Worm (Caenorhabditis elegans) whole organism, young adult: ENCODE data around the gene Y82E9BR.14.

Source experiments
- C17E4.6 ChIP-seq: fragments of 200-800 bp; sonication (Bioruptor generic); IDR thresholded peaks from 2 replicates; pipeline ENCODE4 v1.3.6; 2022; ENCODE audit warnings: missing genetic modification reagents, missing genetic modification characterization, missing compliant biosample characterization
- F10E7.11 ChIP-seq: sonication (generic microtip); optimal IDR thresholded peaks from 2 replicates; lab custom pipeline; 2017; ENCODE audit warnings: mild to moderate bottlenecking, missing genetic modification characterization, moderate library complexity, missing compliant biosample characterization
- F23B12.7 ChIP-seq: sonication (generic microtip); optimal IDR thresholded peaks from 2 replicates; lab custom pipeline; 2017; ENCODE audit warnings: missing genetic modification characterization, mild to moderate bottlenecking, missing compliant biosample characterization, antibody characterized with exemption, moderate library complexity; ENCODE audit not compliant: insufficient read depth
- F33H1.4 ChIP-seq: fragments of 200-800 bp; sonication (Bioruptor generic); IDR thresholded peaks from 2 replicates; pipeline ENCODE4 v1.3.6; 2022; ENCODE audit warnings: missing genetic modification reagents, missing genetic modification characterization, missing compliant biosample characterization
- F49E8.2 ChIP-seq: sonication (generic microtip); optimal IDR thresholded peaks from 3 replicates; lab custom pipeline; 2017; ENCODE audit warnings: missing genetic modification characterization, mild to moderate bottlenecking, missing compliant biosample characterization, antibody characterized with exemption, moderate library complexity; ENCODE audit not compliant: insufficient read depth
- F57C9.4 ChIP-seq: sonication (generic microtip); optimal IDR thresholded peaks from 2 replicates; lab custom pipeline; 2017; ENCODE audit warnings: mild to moderate bottlenecking, missing genetic modification characterization, missing compliant biosample characterization
- K11D2.4 ChIP-seq: fragments of 200-800 bp; sonication (Bioruptor generic); IDR thresholded peaks from 2 replicates; pipeline ENCODE4 v1.3.6; 2022; ENCODE audit warnings: missing genetic modification reagents, missing genetic modification characterization, missing compliant biosample characterization
- T07F8.4 ChIP-seq: sonication (generic microtip); optimal IDR thresholded peaks from 2 replicates; lab custom pipeline; 2016; ENCODE audit warnings: mild to moderate bottlenecking, missing genetic modification characterization, moderate library complexity, missing compliant biosample characterization
- T26A5.8 ChIP-seq: sonication (generic microtip); optimal IDR thresholded peaks from 2 replicates; lab custom pipeline; 2016; ENCODE audit warnings: missing genetic modification characterization, missing compliant biosample characterization
- Y53F4B.3 ChIP-seq: fragments of 200-800 bp; sonication (Bioruptor generic); IDR thresholded peaks from 2 replicates; pipeline ENCODE4 v1.3.6; 2022; ENCODE audit warnings: missing genetic modification reagents, missing genetic modification characterization, missing compliant biosample characterization
- Y56A3A.18 ChIP-seq: fragments of 200-800 bp; sonication (Bioruptor generic); IDR thresholded peaks from 2 replicates; pipeline ENCODE4 v1.3.6; 2022; ENCODE audit warnings: missing genetic modification reagents, missing genetic modification characterization, missing compliant biosample characterization
- Y67H2A.10 ChIP-seq: fragments of 200-800 bp; sonication (Bioruptor generic); conservative IDR thresholded peaks from 2 replicates; pipeline ENCODE4 v1.3.6; 2022; ENCODE audit warnings: missing genetic modification reagents, missing genetic modification characterization, missing compliant biosample characterization
- ama-1 ChIP-seq, 3 experiments: fragments of 150-350 bp in 1 of 3; sonication (generic microtip) in 2 of 3; optimal IDR thresholded peaks; 2 replicates each; lab custom pipeline; 2014 to 2018; ENCODE audit warnings: missing biosample characterization in 2 of 3, missing genetic modification characterization in 2 of 3, missing genetic modification reagents in 2 of 3
- atf-7 ChIP-seq: sonication (generic microtip); optimal IDR thresholded peaks from 2 replicates; lab custom pipeline; 2017; ENCODE audit warnings: mild to moderate bottlenecking, missing genetic modification characterization, missing compliant biosample characterization
- athp-1 ChIP-seq: sonication (generic microtip); optimal IDR thresholded peaks from 2 replicates; lab custom pipeline; 2017; ENCODE audit warnings: mild to moderate bottlenecking, missing genetic modification characterization, missing compliant biosample characterization
- attf-3 ChIP-seq: fragments of 200-800 bp; sonication (Bioruptor generic); conservative IDR thresholded peaks from 2 replicates; pipeline ENCODE4 v1.3.6; 2022; ENCODE audit warnings: missing genetic modification reagents, missing genetic modification characterization, missing compliant biosample characterization
- attf-6 ChIP-seq: fragments of 200-800 bp; sonication (Bioruptor generic); IDR thresholded peaks from 2 replicates; pipeline ENCODE4 v1.3.6; 2022; ENCODE audit warnings: missing genetic modification reagents, missing genetic modification characterization, missing compliant biosample characterization
- bed-1 ChIP-seq: fragments of 200-800 bp; sonication (Bioruptor generic); IDR thresholded peaks from 2 replicates; pipeline ENCODE4 v1.3.6; 2022; ENCODE audit warnings: missing genetic modification reagents, missing genetic modification characterization, missing compliant biosample characterization
- cebp-1 ChIP-seq, 2 experiments: fragments of 200-800 bp in 1 of 2; sonication (Bioruptor generic) in 1 of 2; sonication (generic microtip) in 1 of 2; IDR thresholded peaks in 1 of 2; optimal IDR thresholded peaks in 1 of 2; 2 replicates each; pipeline versions ENCODE4 v1.3.6 to Lab custom; 2017 to 2022; ENCODE audit warnings: missing compliant biosample characterization in 2 of 2, missing genetic modification characterization in 2 of 2, mild to moderate bottlenecking in 1 of 2, missing genetic modification reagents in 1 of 2, moderate library complexity in 1 of 2
- cebp-2 ChIP-seq: fragments of 200-800 bp; sonication (Bioruptor generic); IDR thresholded peaks from 2 replicates; pipeline ENCODE4 v1.3.6; 2022; ENCODE audit warnings: missing genetic modification characterization, missing compliant biosample characterization
- ceh-58 ChIP-seq: fragments of 200-800 bp; sonication (Bioruptor generic); IDR thresholded peaks from 2 replicates; pipeline ENCODE4 v1.3.6; 2022; ENCODE audit warnings: missing genetic modification characterization, missing compliant biosample characterization
- ceh-79 ChIP-seq: sonication (generic microtip); optimal IDR thresholded peaks from 2 replicates; lab custom pipeline; 2017; ENCODE audit warnings: mild to moderate bottlenecking, missing genetic modification characterization, missing compliant biosample characterization
- ceh-91 ChIP-seq: fragments of 200-800 bp; sonication (Bioruptor generic); IDR thresholded peaks from 2 replicates; pipeline ENCODE4 v1.3.6; 2022; ENCODE audit warnings: missing genetic modification reagents, missing genetic modification characterization, missing compliant biosample characterization
- efl-1 ChIP-seq: fragments of 150-350 bp; optimal IDR thresholded peaks from 2 replicates; lab custom pipeline; 2014; ENCODE audit warnings: missing biosample characterization, missing genetic modification reagents, missing genetic modification characterization
- egl-18 ChIP-seq: fragments of 200-800 bp; sonication (Bioruptor generic); IDR thresholded peaks from 2 replicates; pipeline ENCODE4 v1.3.6; 2022; ENCODE audit warnings: missing genetic modification reagents, missing genetic modification characterization, missing compliant biosample characterization
- ekl-4 ChIP-seq: fragments of 200-800 bp; sonication (Bioruptor generic); IDR thresholded peaks from 2 replicates; pipeline ENCODE4 v1.3.6; 2022; ENCODE audit warnings: missing genetic modification reagents, missing genetic modification characterization, missing compliant biosample characterization
- fkh-3 ChIP-seq: sonication (generic microtip); optimal IDR thresholded peaks from 2 replicates; lab custom pipeline; 2016; ENCODE audit warnings: mild to moderate bottlenecking, missing genetic modification characterization, missing compliant biosample characterization
- him-1 ChIP-seq: sonication (generic microtip); optimal IDR thresholded peaks from 2 replicates; lab custom pipeline; 2016; ENCODE audit warnings: missing genotype, missing genetic modification reagents, missing genetic modification characterization, missing compliant biosample characterization
- hlh-26 ChIP-seq: fragments of 200-800 bp; sonication (Bioruptor generic); conservative IDR thresholded peaks from 2 replicates; pipeline ENCODE4 v1.3.6; 2022; ENCODE audit warnings: missing genetic modification reagents, missing genetic modification characterization, missing compliant biosample characterization
- lin-26 ChIP-seq: fragments of 200-800 bp; sonication (Bioruptor generic); IDR thresholded peaks from 2 replicates; pipeline ENCODE4 v1.3.6; 2022; ENCODE audit warnings: missing genetic modification reagents, missing genetic modification characterization, missing compliant biosample characterization
- lin-35 ChIP-seq, 3 experiments: fragments of 150-350 bp in 2 of 3; sonication (generic microtip) in 1 of 3; optimal IDR thresholded peaks; 2 replicates each; lab custom pipeline; 2014 to 2018; ENCODE audit warnings: missing biosample characterization in 3 of 3, missing genetic modification characterization in 3 of 3, missing genetic modification reagents in 3 of 3
- lir-1 ChIP-seq: fragments of 200-800 bp; sonication (Bioruptor generic); conservative IDR thresholded peaks from 2 replicates; pipeline ENCODE4 v1.3.6; 2022; ENCODE audit warnings: missing genetic modification reagents, missing genetic modification characterization, missing compliant biosample characterization
- lsy-27 ChIP-seq: sonication (generic microtip); optimal IDR thresholded peaks from 2 replicates; lab custom pipeline; 2017; ENCODE audit warnings: missing genetic modification characterization, mild to moderate bottlenecking, missing compliant biosample characterization, antibody characterized with exemption, missing genotype, borderline replicate concordance; ENCODE audit not compliant: insufficient read depth
- mxl-1 ChIP-seq: sonication (generic microtip); optimal IDR thresholded peaks from 2 replicates; lab custom pipeline; 2016; ENCODE audit warnings: missing genetic modification characterization, missing compliant biosample characterization
- nfya-2 ChIP-seq: fragments of 200-800 bp; sonication (Bioruptor generic); IDR thresholded peaks from 2 replicates; pipeline ENCODE4 v1.3.6; 2022; ENCODE audit warnings: missing genetic modification reagents, missing genetic modification characterization, missing compliant biosample characterization
- nhr-120 ChIP-seq: fragments of 200-800 bp; sonication (Bioruptor generic); IDR thresholded peaks from 2 replicates; pipeline ENCODE4 v1.3.6; 2022; ENCODE audit warnings: missing genetic modification characterization, missing compliant biosample characterization
- nhr-27 ChIP-seq: fragments of 200-800 bp; sonication (Bioruptor generic); optimal IDR thresholded peaks from 2 replicates; lab custom pipeline; 2018; ENCODE audit warnings: mild to moderate bottlenecking, missing genetic modification characterization, moderate library complexity, missing compliant biosample characterization
- nhr-80 ChIP-seq: sonication (generic microtip); optimal IDR thresholded peaks from 2 replicates; lab custom pipeline; 2016; ENCODE audit warnings: missing genetic modification characterization, missing compliant biosample characterization
- pha-4 ChIP-seq: fragments of 150-350 bp; sonication (generic microtip); optimal IDR thresholded peaks from 2 replicates; lab custom pipeline; 2014; ENCODE audit warnings: missing biosample characterization, missing genetic modification reagents, missing genetic modification characterization
- rec-8 ChIP-seq, 2 experiments: sonication (generic microtip); optimal IDR thresholded peaks; 2 replicates each; lab custom pipeline; 2016; ENCODE audit warnings: mild to moderate bottlenecking in 2 of 2, missing genetic modification characterization in 2 of 2, missing genetic modification reagents in 2 of 2, missing genotype in 2 of 2, missing biosample characterization in 1 of 2, missing compliant biosample characterization in 1 of 2, moderate library complexity in 1 of 2
- repo-1 ChIP-seq: sonication (generic microtip); optimal IDR thresholded peaks from 2 replicates; lab custom pipeline; 2017; ENCODE audit warnings: mild to moderate bottlenecking, missing genetic modification characterization, missing compliant biosample characterization
- snpc-1.3 ChIP-seq: sonication (generic microtip); optimal IDR thresholded peaks from 2 replicates; lab custom pipeline; 2017; ENCODE audit warnings: missing genetic modification characterization, mild to moderate bottlenecking, missing compliant biosample characterization, antibody characterized with exemption, moderate library complexity, missing genotype, missing genetic modification reagents; ENCODE audit not compliant: insufficient read depth
- tbp1 ChIP-seq: fragments of 200-800 bp; sonication (Bioruptor generic); optimal IDR thresholded peaks from 2 replicates; lab custom pipeline; 2018; ENCODE audit warnings: mild to moderate bottlenecking, missing genetic modification characterization, missing compliant biosample characterization
- tbx-9 ChIP-seq: sonication (generic microtip); optimal IDR thresholded peaks from 2 replicates; lab custom pipeline; 2016; ENCODE audit warnings: borderline replicate concordance, missing genetic modification characterization, inconsistent platforms, missing compliant biosample characterization
- unc-62 ChIP-seq: fragments of 150-350 bp; optimal IDR thresholded peaks from 2 replicates; lab custom pipeline; 2014; ENCODE audit warnings: missing biosample characterization, missing genetic modification reagents, missing genetic modification characterization
- xnd-1 ChIP-seq: sonication (generic microtip); optimal IDR thresholded peaks from 2 replicates; lab custom pipeline; 2016; ENCODE audit warnings: missing genotype, missing genetic modification reagents, missing genetic modification characterization, missing compliant biosample characterization

The Y82E9BR.14 gene

DNA sequence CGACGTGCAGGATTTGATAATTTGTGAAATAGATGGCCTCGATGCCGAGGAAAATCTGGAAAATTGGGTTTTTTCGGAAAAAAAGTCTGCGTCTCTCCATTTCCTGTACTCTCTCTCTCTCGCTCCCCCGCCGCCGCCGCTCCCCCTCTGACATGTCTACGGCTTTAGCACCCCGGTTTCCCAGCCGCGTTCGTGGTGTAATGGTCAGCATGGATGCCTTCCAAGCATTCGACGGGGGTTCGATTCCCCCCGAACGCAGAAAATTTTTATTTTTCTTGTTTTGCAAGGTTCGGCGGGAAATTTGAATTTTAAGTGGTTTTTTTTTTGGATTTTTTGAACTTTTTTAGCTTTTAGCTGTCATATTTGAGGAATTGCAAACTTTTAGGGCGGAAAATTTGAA, 10.4 kb upstream of the Y82E9BR.14 start (continued):
- TF ChIP-seq F33H1.4 (peak; percentile 58), repo-1 (tag; lab: Kevin White, UChicago) (peak; percentile 68), mxl-1 (tag; lab: Kevin White, UChicago) (peak; percentile 24), F10E7.11 (tag; lab: Kevin White, UChicago) (peak; percentile 59), xnd-1 (tag; lab: Kevin White, UChicago) (no peak), cebp-2 (GFP tag; lab: Robert Waterston, UW) (0 out of 2 replicates have a peak, but pooled peaks have one; percentile 39), cebp-1 (GFP tag; IDR thresholded peaks at IDR 0.05; lab: Robert Waterston, UW) (peak; percentile 39; the same call in 1 of the 2 replicates), cebp-1 (tag; optimal IDR thresholded peaks at IDR 0.05; lab: Kevin White, UChicago) (peak; percentile 74), F49E8.2 (tag; lab: Kevin White, UChicago) (peak; percentile 22), rec-8 (tag; optimal IDR thresholded peaks at IDR 0.05; lab: Kevin White, UChicago) (peak in 1 of 2 experiments; percentile 35), lir-1 (GFP tag; lab: Robert Waterston, UW) (peak; percentile 69), ceh-91 (GFP tag; lab: Robert Waterston, UW) (0 out of 2 replicates have a peak, but pooled peaks have one; percentile 10), nhr-27 (tag; lab: Kevin White, UChicago) (peak; percentile 31), tbp1 (GFP tag; lab: Kevin White, UChicago) (peak; percentile 99), unc-62 (GFP tag; lab: Kevin White, UChicago) (no peak), hlh-26 (GFP tag; lab: Robert Waterston, UW) (no peak), fkh-3 (tag; lab: Kevin White, UChicago) (no peak), Y53F4B.3 (GFP tag; lab: Robert Waterston, UW) (peak; percentile 48; the same call in 1 of the 2 replicates), ekl-4 (GFP tag; lab: Robert Waterston, UW) (no peak; the same call in 1 of the 2 replicates), atf-7 (tag; lab: Kevin White, UChicago) (peak; percentile 65), nhr-120 (GFP tag; lab: Robert Waterston, UW) (no peak), him-1 (tag; lab: Kevin White, UChicago) (peak; percentile 48), Y56A3A.18 (GFP tag; lab: Robert Waterston, UW) (no peak), K11D2.4 (peak; percentile 67), F57C9.4 (tag; lab: Kevin White, UChicago) (peak; percentile 13), ceh-58 (GFP tag; lab: Robert Waterston, UW) (no peak), F23B12.7 (peak; percentile 77), nfya-2 (GFP tag; lab: Robert Waterston, UW) (no peak), lin-26 (peak; percentile 87), athp-1 (tag; lab: Kevin White, UChicago) (peak; percentile 54), snpc-1.3 (peak; percentile 46), lin-35 (GFP tag; optimal IDR thresholded peaks at IDR 0.05; lab: Kevin White, UChicago) (peak in 2 of 3 experiments; percentile 0 to 63), attf-3 (GFP tag; lab: Robert Waterston, UW) (peak; percentile 36; the same call in 1 of the 2 replicates), T07F8.4 (tag; lab: Kevin White, UChicago) (peak; percentile 32), bed-1 (GFP tag; lab: Robert Waterston, UW) (0 out of 2 replicates have a peak, but pooled peaks have one; percentile 36), C17E4.6 (GFP tag; lab: Robert Waterston, UW) (no peak), Y67H2A.10 (no peak), lsy-27 (tag; lab: Kevin White, UChicago) (peak; percentile 76), tbx-9 (no peak), efl-1 (GFP tag; lab: Kevin White, UChicago) (peak; percentile 16), egl-18 (GFP tag; lab: Robert Waterston, UW) (no peak), ceh-79 (tag; lab: Kevin White, UChicago) (no peak), pha-4 (tag; lab: Kevin White, UChicago) (no peak), attf-6 (GFP tag; lab: Robert Waterston, UW) (0 out of 2 replicates have a peak, but pooled peaks have one; percentile 37), T26A5.8 (no peak), ama-1 (optimal IDR thresholded peaks at IDR 0.05; lab: Kevin White, UChicago) (no peak), ama-1 (GFP tag; optimal IDR thresholded peaks at IDR 0.05; lab: Kevin White, UChicago) (peak in 1 of 2 experiments; percentile 90), nhr-80 (peak; percentile 18)
